Fruit fly (Drosophila melanogaster): ENCODE results near the gene I-2.

- TF ChIP-seq CG11902 (GFP tag; optimal IDR thresholded peaks at IDR 0.05) (no peak), ss (GFP tag; optimal IDR thresholded peaks at IDR 0.05) (peak; percentile 6 to 46), Met (GFP tag; optimal IDR thresholded peaks at IDR 0.05) (no peak)
Observed at dm6 chr3L:9863656-9864055, 27.1 kb upstream of the I-2 start.
